Fruit fly (Drosophila melanogaster) whole organism: ENCODE data around the gene CG46520.
"Not testable (repeated sequence)": the region's sequence is repeated elsewhere in the genome, so short reads cannot be mapped to it uniquely, and the experiment has no call there.

Experiments used
- CG8478 ChIP-seq: fragments of >200 bp; optimal IDR thresholded peaks from 2 replicates; lab custom pipeline; 2018; ENCODE audit warnings: inconsistent platforms
- Dll ChIP-seq: fragments of >200 bp; optimal IDR thresholded peaks from 2 replicates; lab custom pipeline; 2017
- EcR ChIP-seq, 2 experiments: fragments of >200 bp; optimal IDR thresholded peaks; 2 replicates each; lab custom pipeline; 2017; ENCODE audit warnings: missing biosample characterization in 2 of 2, missing genetic modification characterization in 2 of 2, missing genetic modification reagents in 2 of 2
- pan ChIP-seq: fragments of >200 bp; optimal IDR thresholded peaks from 2 replicates; lab custom pipeline; 2017
- psq ChIP-seq: fragments of >200 bp; optimal IDR thresholded peaks from 2 replicates; lab custom pipeline; 2017
- usp ChIP-seq: fragments of >200 bp; optimal IDR thresholded peaks from 2 replicates; lab custom pipeline; 2017; ENCODE audit warnings: missing biosample characterization, missing genetic modification characterization, mixed read lengths

CG46520 gene

DNA sequence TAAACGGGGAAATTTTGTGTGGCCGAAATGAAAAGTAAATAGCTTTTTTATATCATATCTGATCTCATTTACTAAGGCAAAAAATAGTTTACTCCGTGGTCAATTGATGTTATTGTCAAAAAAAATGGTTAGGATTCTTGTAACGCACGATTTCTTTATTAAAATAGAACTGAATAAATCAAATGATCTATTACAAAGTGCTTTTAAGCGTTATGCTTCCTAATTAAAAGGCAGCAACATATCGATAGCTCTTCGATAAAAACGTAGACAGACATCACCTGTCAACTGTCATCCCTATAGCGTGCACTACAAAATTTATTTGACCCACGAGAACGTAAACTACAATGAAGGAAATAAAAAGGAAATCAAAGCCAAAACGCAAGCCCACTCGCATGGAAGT is at the start of gene CG46520:
TSS of gene CG46520 (plus strand) at position 301 of the 400 bp plus-strand sequence.
- not testable (repeated sequence) for TF ChIP-seq CG8478; pan (lab: Kevin White, UChicago); EcR (GFP tag; optimal IDR thresholded peaks at IDR 0.05; lab: Kevin White, UChicago)

dm6 chrX:22187070-22187469 is 49.3 kb upstream of the CG46520 start, which contains the start of gene CG46512:
Gene CG46512 (plus strand): TSS chrX:22187370.
- TF ChIP-seq psq; Dll (lab: Kevin White, UChicago); usp: not testable (repeated sequence)

DNA sequence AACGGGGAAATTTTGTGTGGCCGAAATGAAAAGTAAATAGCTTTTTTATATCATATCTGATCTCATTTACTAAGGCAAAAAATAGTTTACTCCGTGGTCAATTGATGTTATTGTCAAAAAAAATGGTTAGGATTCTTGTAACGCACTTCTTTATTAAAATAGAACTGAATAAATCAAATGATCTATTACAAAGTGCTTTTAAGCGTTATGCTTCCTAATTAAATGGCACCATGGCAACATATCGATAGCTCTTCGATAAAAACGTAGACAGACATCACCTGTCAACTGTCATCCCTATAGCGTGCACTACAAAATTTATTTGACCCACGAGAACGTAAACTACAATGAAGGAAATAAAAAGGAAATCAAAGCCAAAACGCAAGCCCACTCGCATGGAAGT is 44.4 kb upstream of the CG46520 start, which contains the start of gene CG46513:
TSS of gene CG46513 (plus strand) at position 301 of the 400 bp plus-strand sequence.
- not testable (repeated sequence) for TF ChIP-seq Dll (lab: Kevin White, UChicago); usp; CG8478

DNA sequence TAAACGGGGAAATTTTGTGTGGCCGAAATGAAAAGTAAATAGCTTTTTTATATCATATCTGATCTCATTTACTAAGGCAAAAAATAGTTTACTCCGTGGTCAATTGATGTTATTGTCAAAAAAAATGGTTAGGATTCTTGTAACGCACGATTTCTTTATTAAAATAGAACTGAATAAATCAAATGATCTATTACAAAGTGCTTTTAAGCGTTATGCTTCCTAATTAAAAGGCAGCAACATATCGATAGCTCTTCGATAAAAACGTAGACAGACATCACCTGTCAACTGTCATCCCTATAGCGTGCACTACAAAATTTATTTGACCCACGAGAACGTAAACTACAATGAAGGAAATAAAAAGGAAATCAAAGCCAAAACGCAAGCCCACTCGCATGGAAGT is 39.5 kb upstream of the CG46520 start, which contains the start of gene CG46514:
TSS of gene CG46514 (plus strand) at position 301 of the 400 bp plus-strand sequence.
- not testable (repeated sequence) for TF ChIP-seq usp; pan (lab: Kevin White, UChicago); CG8478

DNA sequence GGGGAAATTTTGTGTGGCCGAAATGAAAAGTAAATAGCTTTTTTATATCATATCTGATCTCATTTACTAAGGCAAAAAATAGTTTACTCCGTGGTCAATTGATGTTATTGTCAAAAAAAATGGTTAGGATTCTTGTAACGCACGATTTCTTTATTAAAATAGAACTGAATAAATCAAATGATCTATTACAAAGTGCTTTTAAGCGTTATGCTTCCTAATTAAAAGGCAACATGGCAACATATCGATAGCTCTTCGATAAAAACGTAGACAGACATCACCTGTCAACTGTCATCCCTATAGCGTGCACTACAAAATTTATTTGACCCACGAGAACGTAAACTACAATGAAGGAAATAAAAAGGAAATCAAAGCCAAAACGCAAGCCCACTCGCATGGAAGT is 34.5 kb upstream of the CG46520 start, which contains the start of gene CG46515:
TSS of gene CG46515 (plus strand) at position 301 of the 400 bp plus-strand sequence.
- TF ChIP-seq psq; pan (lab: Kevin White, UChicago); Dll (lab: Kevin White, UChicago): not testable (repeated sequence)

DNA sequence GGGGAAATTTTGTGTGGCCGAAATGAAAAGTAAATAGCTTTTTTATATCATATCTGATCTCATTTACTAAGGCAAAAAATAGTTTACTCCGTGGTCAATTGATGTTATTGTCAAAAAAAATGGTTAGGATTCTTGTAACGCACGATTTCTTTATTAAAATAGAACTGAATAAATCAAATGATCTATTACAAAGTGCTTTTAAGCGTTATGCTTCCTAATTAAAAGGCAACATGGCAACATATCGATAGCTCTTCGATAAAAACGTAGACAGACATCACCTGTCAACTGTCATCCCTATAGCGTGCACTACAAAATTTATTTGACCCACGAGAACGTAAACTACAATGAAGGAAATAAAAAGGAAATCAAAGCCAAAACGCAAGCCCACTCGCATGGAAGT is 24.3 kb upstream of the CG46520 start, which contains the start of gene CG46516:
TSS of gene CG46516 (plus strand) at position 301 of the 400 bp plus-strand sequence.
- not testable (repeated sequence) for TF ChIP-seq Dll (lab: Kevin White, UChicago); EcR (GFP tag; optimal IDR thresholded peaks at IDR 0.05; lab: Kevin White, UChicago); pan (lab: Kevin White, UChicago)

dm6 chrX:22217079-22217478 is 19.3 kb upstream of the CG46520 start, which contains the start of gene CG46517:
Gene CG46517 (plus strand): TSS chrX:22217379.
- TF ChIP-seq pan (lab: Kevin White, UChicago); psq; CG8478: not testable (repeated sequence)

DNA sequence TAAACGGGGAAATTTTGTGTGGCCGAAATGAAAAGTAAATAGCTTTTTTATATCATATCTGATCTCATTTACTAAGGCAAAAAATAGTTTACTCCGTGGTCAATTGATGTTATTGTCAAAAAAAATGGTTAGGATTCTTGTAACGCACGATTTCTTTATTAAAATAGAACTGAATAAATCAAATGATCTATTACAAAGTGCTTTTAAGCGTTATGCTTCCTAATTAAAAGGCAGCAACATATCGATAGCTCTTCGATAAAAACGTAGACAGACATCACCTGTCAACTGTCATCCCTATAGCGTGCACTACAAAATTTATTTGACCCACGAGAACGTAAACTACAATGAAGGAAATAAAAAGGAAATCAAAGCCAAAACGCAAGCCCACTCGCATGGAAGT is 10.1 kb upstream of the CG46520 start, which contains the start of gene CG46518:
TSS of gene CG46518 (plus strand) at position 301 of the 400 bp plus-strand sequence.
- not testable (repeated sequence) for TF ChIP-seq usp; psq; pan (lab: Kevin White, UChicago)

DNA sequence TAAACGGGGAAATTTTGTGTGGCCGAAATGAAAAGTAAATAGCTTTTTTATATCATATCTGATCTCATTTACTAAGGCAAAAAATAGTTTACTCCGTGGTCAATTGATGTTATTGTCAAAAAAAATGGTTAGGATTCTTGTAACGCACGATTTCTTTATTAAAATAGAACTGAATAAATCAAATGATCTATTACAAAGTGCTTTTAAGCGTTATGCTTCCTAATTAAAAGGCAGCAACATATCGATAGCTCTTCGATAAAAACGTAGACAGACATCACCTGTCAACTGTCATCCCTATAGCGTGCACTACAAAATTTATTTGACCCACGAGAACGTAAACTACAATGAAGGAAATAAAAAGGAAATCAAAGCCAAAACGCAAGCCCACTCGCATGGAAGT is 5.1 kb upstream of the CG46520 start, which contains the start of gene CG46519:
TSS of gene CG46519 (plus strand) at position 301 of the 400 bp plus-strand sequence.
- TF ChIP-seq usp; Dll (lab: Kevin White, UChicago); EcR (GFP tag; optimal IDR thresholded peaks at IDR 0.05; lab: Kevin White, UChicago): not testable (repeated sequence)

DNA sequence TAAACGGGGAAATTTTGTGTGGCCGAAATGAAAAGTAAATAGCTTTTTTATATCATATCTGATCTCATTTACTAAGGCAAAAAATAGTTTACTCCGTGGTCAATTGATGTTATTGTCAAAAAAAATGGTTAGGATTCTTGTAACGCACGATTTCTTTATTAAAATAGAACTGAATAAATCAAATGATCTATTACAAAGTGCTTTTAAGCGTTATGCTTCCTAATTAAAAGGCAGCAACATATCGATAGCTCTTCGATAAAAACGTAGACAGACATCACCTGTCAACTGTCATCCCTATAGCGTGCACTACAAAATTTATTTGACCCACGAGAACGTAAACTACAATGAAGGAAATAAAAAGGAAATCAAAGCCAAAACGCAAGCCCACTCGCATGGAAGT is 4.9 kb downstream of the CG46520 start, which contains the start of gene CG46521:
TSS of gene CG46521 (plus strand) at position 301 of the 400 bp plus-strand sequence.
- not testable (repeated sequence) for TF ChIP-seq Dll (lab: Kevin White, UChicago); EcR (GFP tag; optimal IDR thresholded peaks at IDR 0.05; lab: Kevin White, UChicago); pan (lab: Kevin White, UChicago)

DNA sequence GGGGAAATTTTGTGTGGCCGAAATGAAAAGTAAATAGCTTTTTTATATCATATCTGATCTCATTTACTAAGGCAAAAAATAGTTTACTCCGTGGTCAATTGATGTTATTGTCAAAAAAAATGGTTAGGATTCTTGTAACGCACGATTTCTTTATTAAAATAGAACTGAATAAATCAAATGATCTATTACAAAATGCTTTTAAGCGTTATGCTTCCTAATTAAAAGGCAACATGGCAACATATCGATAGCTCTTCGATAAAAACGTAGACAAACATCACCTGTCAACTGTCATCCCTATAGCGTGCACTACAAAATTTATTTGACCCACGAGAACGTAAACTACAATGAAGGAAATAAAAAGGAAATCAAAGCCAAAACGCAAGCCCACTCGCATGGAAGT is 9.9 kb downstream of the CG46520 start, which contains the start of gene CG46522:
TSS of gene CG46522 (plus strand) at position 301 of the 400 bp plus-strand sequence.
- not testable (repeated sequence) for TF ChIP-seq CG8478; Dll (lab: Kevin White, UChicago); psq

- not testable (repeated sequence) for TF ChIP-seq pan (lab: Kevin White, UChicago); psq; Dll (lab: Kevin White, UChicago)
These were observed 14.9 kb downstream of the CG46520 start, which contains the start of gene CG41562 for dm6 chrX:22251282-22251681. Gene CG41562 (plus strand): TSS chrX:22251582.
